Fruit fly (Drosophila melanogaster): ENCODE data around the gene alpha-Est4.
A peak's percentile ranks its signal among the peaks of the same experiment; 100 is the strongest.

Gene alpha-Est4

DNA sequence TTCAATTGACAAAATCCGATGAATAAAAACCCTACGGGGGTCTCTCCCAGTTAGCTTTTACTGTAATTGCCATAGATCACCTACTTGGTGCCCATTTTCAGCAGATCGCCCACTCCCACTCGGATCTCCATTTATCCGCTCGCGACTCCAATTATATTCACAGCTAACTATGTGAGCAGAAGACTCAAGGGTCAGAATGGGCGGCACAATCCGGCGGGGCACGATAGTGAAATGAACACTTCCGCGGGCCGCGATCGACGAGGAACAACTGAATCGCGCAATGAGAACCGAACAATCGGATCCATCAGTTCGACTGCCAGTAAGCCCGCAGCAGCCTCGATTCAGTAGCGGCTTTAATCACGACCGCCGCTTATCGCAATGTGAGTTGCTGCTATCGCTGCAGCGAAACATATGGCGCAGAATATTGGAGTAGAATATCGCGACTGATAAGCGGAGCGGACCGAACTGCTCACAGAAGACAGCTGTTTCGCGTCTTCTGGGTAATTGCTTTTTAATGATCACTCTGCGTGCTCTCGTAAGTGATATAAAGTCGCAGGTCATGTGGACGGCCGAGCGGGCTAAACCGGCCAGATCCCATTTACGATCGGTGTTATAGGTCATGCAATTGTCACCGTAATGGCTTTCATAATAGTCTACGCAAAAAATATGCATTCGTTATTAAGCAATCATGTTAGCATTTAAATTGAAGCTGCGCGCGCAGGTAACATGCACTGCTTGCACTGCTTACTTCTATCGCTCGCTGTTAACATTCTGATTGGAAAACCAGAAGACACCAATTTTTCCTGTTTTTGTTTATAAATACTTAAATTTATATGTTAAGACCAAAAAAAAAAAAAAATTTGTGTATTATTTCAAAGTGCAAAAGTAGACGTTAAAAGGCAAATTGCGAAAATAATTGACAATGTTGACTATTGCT lies 10.7 kb upstream of the alpha-Est4 start, which contains the start of gene alpha-Est1 (continued):
- TF ChIP-seq CG13894 (tag; optimal IDR thresholded peaks at IDR 0.05) = no peak
- no peak for TF ChIP-seq CG9876 (GFP tag; optimal IDR thresholded peaks at IDR 0.05)
- no peak for TF ChIP-seq MESR4 (GFP tag; optimal IDR thresholded peaks at IDR 0.05)
- TF ChIP-seq odd (GFP tag; optimal IDR thresholded peaks at IDR 0.05) = no peak
- TF ChIP-seq fd3F (GFP tag; optimal IDR thresholded peaks at IDR 0.05) = no peak
- no peak for TF ChIP-seq CG9727 (GFP tag; optimal IDR thresholded peaks at IDR 0.05)
- TF ChIP-seq chinmo (GFP tag; IDR thresholded peaks at IDR 0.05; ENCODE audit: partially characterized antibody) = peak; percentile 75; the same call in 2 of the 4 replicates
- TF ChIP-seq mld (GFP tag; IDR thresholded peaks at IDR 0.05; ENCODE audit: partially characterized antibody) = no peak
- TF ChIP-seq CG14667 (GFP tag; IDR thresholded peaks at IDR 0.05) = no peak
- peak in 1 of 2 experiments; percentile 3 for TF ChIP-seq tll (GFP tag; optimal IDR thresholded peaks at IDR 0.05)
- TF ChIP-seq CG8359 (GFP tag; optimal IDR thresholded peaks at IDR 0.05; ENCODE audit: borderline replicate concordance) = no peak
- TF ChIP-seq Optix (GFP tag; IDR thresholded peaks at IDR 0.05) = no peak
- TF ChIP-seq insv (GFP tag; optimal IDR thresholded peaks at IDR 0.05) = peak in 1 of 2 experiments; percentile 88
- no peak for TF ChIP-seq CG4820 (GFP tag; optimal IDR thresholded peaks at IDR 0.05)
- no peak for TF ChIP-seq CG13624 (GFP tag; optimal IDR thresholded peaks at IDR 0.05)
- TF ChIP-seq peb (GFP tag; IDR thresholded peaks at IDR 0.05) = no peak
- TF ChIP-seq her (GFP tag; optimal IDR thresholded peaks at IDR 0.05) = no peak
- no peak for TF ChIP-seq Neu2 (GFP tag; optimal IDR thresholded peaks at IDR 0.05; ENCODE audit: borderline replicate concordance)
- TF ChIP-seq maf-S (GFP tag; optimal IDR thresholded peaks at IDR 0.05) = no peak
- no peak for TF ChIP-seq CG10565 (GFP tag; optimal IDR thresholded peaks at IDR 0.05)
- TF ChIP-seq CG3726 (GFP tag; IDR thresholded peaks at IDR 0.05) = no peak
- TF ChIP-seq CG6854 (GFP tag; optimal IDR thresholded peaks at IDR 0.05) = no peak
- TF ChIP-seq CG12659 (GFP tag; optimal IDR thresholded peaks at IDR 0.05) = no peak
- no peak for TF ChIP-seq bbx (GFP tag; IDR thresholded peaks at IDR 0.05; ENCODE audit: partially characterized antibody)
- 0 out of 3 replicates have a peak, but pooled peaks have one; percentile 22 for TF ChIP-seq ken (GFP tag; IDR thresholded peaks at IDR 0.05)
- TF ChIP-seq gt (GFP tag; IDR thresholded peaks at IDR 0.05) = no peak
- TF ChIP-seq kay (GFP tag; optimal IDR thresholded peaks at IDR 0.05) = no peak
- no peak for TF ChIP-seq bigmax (GFP tag; optimal IDR thresholded peaks at IDR 0.05)
- no peak for TF ChIP-seq Mad (GFP tag; optimal IDR thresholded peaks at IDR 0.05)
- TF ChIP-seq Blimp-1 (GFP tag; optimal IDR thresholded peaks at IDR 0.05) = no peak
- no peak for TF ChIP-seq h (optimal IDR thresholded peaks at IDR 0.05)
- TF ChIP-seq ap (GFP tag; IDR thresholded peaks at IDR 0.05) = no peak
- TF ChIP-seq stc (GFP tag; IDR thresholded peaks at IDR 0.05) = no peak
- no peak for TF ChIP-seq bab2 (GFP tag; optimal IDR thresholded peaks at IDR 0.05)
- no peak for TF ChIP-seq Abd-B (GFP tag; optimal IDR thresholded peaks at IDR 0.05)
- 0 out of 2 replicates have a peak, but pooled peaks have one; percentile 6 for TF ChIP-seq CG31224 (GFP tag; IDR thresholded peaks at IDR 0.05)
- peak; percentile 63 for TF ChIP-seq E2f2 (GFP tag; IDR thresholded peaks at IDR 0.05)
- TF ChIP-seq Xbp1 (GFP tag; optimal IDR thresholded peaks at IDR 0.05) = no peak
- no peak for TF ChIP-seq tup (GFP tag; optimal IDR thresholded peaks at IDR 0.05)
- TF ChIP-seq slbo (GFP tag; IDR thresholded peaks at IDR 0.05) = 0 out of 2 replicates have a peak, but pooled peaks have one; percentile 10
- TF ChIP-seq ro (GFP tag; IDR thresholded peaks at IDR 0.05) = no peak
- TF ChIP-seq CG1602 (GFP tag; optimal IDR thresholded peaks at IDR 0.05) = no peak
- TF ChIP-seq CG17829 (tag; optimal IDR thresholded peaks at IDR 0.05) = no peak
- peak; percentile 89 for TF ChIP-seq CG31365 (tag; optimal IDR thresholded peaks at IDR 0.05)
- no peak for TF ChIP-seq TFAM (GFP tag; optimal IDR thresholded peaks at IDR 0.05)
- no peak for TF ChIP-seq Gug (GFP tag; IDR thresholded peaks at IDR 0.05)
- TF ChIP-seq Jarid2 (GFP tag; optimal IDR thresholded peaks at IDR 0.05) = peak; percentile 50
- no peak for TF ChIP-seq NfI (GFP tag; optimal IDR thresholded peaks at IDR 0.05)
- TF ChIP-seq pzg (GFP tag; optimal IDR thresholded peaks at IDR 0.05) = no peak

All from whole organism, embryonic.